Fruit fly (Drosophila melanogaster): ENCODE data around the gene Ino80.

DNA sequence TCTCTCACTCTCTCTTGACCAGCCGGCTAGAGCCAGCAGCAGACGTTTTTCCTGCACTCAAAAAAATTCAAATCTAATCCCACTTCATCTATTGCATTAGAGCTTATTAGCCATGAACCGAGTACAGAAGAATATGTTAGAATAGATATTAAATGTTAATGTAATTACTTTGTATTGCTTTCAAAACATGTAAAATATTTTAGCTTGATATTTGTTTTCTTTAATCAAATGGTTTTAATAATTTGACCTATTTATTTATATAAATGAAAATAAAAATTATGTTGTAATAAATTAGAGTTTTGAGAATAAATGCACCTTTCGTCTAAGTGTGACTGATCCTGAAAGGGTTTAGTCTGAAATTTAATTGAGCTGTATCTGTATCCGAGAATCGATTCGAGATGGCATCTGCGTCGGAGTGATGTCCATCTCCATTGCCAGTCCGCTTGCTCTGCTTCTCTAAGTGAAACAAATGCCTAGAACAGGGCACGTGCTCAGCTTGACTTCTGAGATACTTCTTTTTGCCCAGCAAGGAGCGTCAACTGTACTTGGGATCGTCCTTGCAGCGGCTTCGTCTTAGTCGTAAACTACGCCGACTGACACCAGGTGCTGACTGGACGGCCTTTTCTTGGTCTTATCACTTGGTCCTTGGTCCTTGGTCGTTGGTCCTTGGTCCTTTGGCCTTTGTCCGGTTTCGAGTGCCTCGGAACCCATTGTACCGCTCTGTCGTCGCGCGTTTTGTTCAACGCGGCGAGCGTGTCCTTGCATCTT is 62.5 kb downstream of the Ino80 start:
- TF ChIP-seq psq (GFP tag; optimal IDR thresholded peaks at IDR 0.05) (no peak), sv (GFP tag; optimal IDR thresholded peaks at IDR 0.05) (no peak), N (GFP tag; optimal IDR thresholded peaks at IDR 0.05) (no peak), Hr78 (GFP tag; optimal IDR thresholded peaks at IDR 0.05) (no peak), Rel (GFP tag; optimal IDR thresholded peaks at IDR 0.05) (no peak), Rel (tag; optimal IDR thresholded peaks at IDR 0.05) (no peak), Vsx2 (GFP tag; optimal IDR thresholded peaks at IDR 0.05; ENCODE audit: partially characterized antibody) (no peak), Sp1 (GFP tag; optimal IDR thresholded peaks at IDR 0.05) (no peak), Jra (GFP tag; optimal IDR thresholded peaks at IDR 0.05) (no peak), foxo (GFP tag; optimal IDR thresholded peaks at IDR 0.05) (no peak), fru (GFP tag; optimal IDR thresholded peaks at IDR 0.05) (no peak), ey (GFP tag; optimal IDR thresholded peaks at IDR 0.05) (no peak)
